Worm (Caenorhabditis elegans) whole organism, young adult: ENCODE data around the gene C04G6.13.

Source experiments
- B0035.1 ChIP-seq: sonication (generic microtip); optimal IDR thresholded peaks from 2 replicates; lab custom pipeline; 2016; ENCODE audit warnings: missing genetic modification characterization, mild to moderate bottlenecking, missing compliant biosample characterization, missing genotype, missing genetic modification reagents
- C06A6.2 ChIP-seq: fragments of 200-800 bp; sonication (Bioruptor generic); conservative IDR thresholded peaks from 2 replicates; pipeline ENCODE4 v1.3.6; 2022; ENCODE audit warnings: missing genetic modification characterization, missing compliant biosample characterization
- D2030.7 ChIP-seq: fragments of 200-800 bp; sonication (Bioruptor generic); IDR thresholded peaks from 2 replicates; pipeline ENCODE4 v1.3.6; 2022; ENCODE audit warnings: missing genetic modification reagents, missing genetic modification characterization, missing compliant biosample characterization
- F10E7.11 ChIP-seq: sonication (generic microtip); optimal IDR thresholded peaks from 2 replicates; lab custom pipeline; 2017; ENCODE audit warnings: mild to moderate bottlenecking, missing genetic modification characterization, moderate library complexity, missing compliant biosample characterization
- F23B12.7 ChIP-seq: sonication (generic microtip); optimal IDR thresholded peaks from 2 replicates; lab custom pipeline; 2017; ENCODE audit warnings: missing genetic modification characterization, mild to moderate bottlenecking, missing compliant biosample characterization, antibody characterized with exemption, moderate library complexity; ENCODE audit not compliant: insufficient read depth
- F52B5.7 ChIP-seq: sonication (generic microtip); optimal IDR thresholded peaks from 2 replicates; lab custom pipeline; 2016; ENCODE audit warnings: mild to moderate bottlenecking, missing genetic modification characterization, missing compliant biosample characterization
- F55B11.4 ChIP-seq: sonication (generic microtip); optimal IDR thresholded peaks from 2 replicates; lab custom pipeline; 2016; ENCODE audit warnings: missing compliant biosample characterization, missing genetic modification characterization, borderline replicate concordance; ENCODE audit not compliant: insufficient read depth
- F57A8.1 ChIP-seq: fragments of 200-800 bp; sonication (Bioruptor generic); optimal IDR thresholded peaks from 2 replicates; lab custom pipeline; 2018; ENCODE audit warnings: mild to moderate bottlenecking, missing genetic modification characterization, moderate library complexity, missing compliant biosample characterization
- K12H6.12 ChIP-seq: fragments of 200-800 bp; sonication (Bioruptor generic); optimal IDR thresholded peaks from 2 replicates; lab custom pipeline; 2018; ENCODE audit warnings: mild to moderate bottlenecking, missing genetic modification characterization, missing compliant biosample characterization
- Y53F4B.3 ChIP-seq: fragments of 200-800 bp; sonication (Bioruptor generic); IDR thresholded peaks from 2 replicates; pipeline ENCODE4 v1.3.6; 2022; ENCODE audit warnings: missing genetic modification reagents, missing genetic modification characterization, missing compliant biosample characterization
- Y56A3A.18 ChIP-seq: fragments of 200-800 bp; sonication (Bioruptor generic); IDR thresholded peaks from 2 replicates; pipeline ENCODE4 v1.3.6; 2022; ENCODE audit warnings: missing genetic modification reagents, missing genetic modification characterization, missing compliant biosample characterization
- Y79H2A.3 ChIP-seq: fragments of 200-800 bp; sonication (Bioruptor generic); conservative IDR thresholded peaks from 2 replicates; pipeline ENCODE4 v1.3.6; 2022; ENCODE audit warnings: missing genetic modification reagents, missing genetic modification characterization, missing compliant biosample characterization
- aptf-2 ChIP-seq: fragments of 200-800 bp; sonication (Bioruptor generic); conservative IDR thresholded peaks from 2 replicates; pipeline ENCODE4 v1.3.6; 2022; ENCODE audit warnings: missing genetic modification reagents, missing genetic modification characterization, missing compliant biosample characterization
- atf-7 ChIP-seq: sonication (generic microtip); optimal IDR thresholded peaks from 2 replicates; lab custom pipeline; 2017; ENCODE audit warnings: mild to moderate bottlenecking, missing genetic modification characterization, missing compliant biosample characterization
- bed-1 ChIP-seq: fragments of 200-800 bp; sonication (Bioruptor generic); IDR thresholded peaks from 2 replicates; pipeline ENCODE4 v1.3.6; 2022; ENCODE audit warnings: missing genetic modification reagents, missing genetic modification characterization, missing compliant biosample characterization
- bed-2 ChIP-seq: fragments of 200-800 bp; sonication (Bioruptor generic); IDR thresholded peaks from 2 replicates; pipeline ENCODE4 v1.3.6; 2022; ENCODE audit warnings: missing genetic modification reagents, missing genetic modification characterization, missing compliant biosample characterization
- ccch-3 ChIP-seq: fragments of 200-800 bp; sonication (Bioruptor generic); optimal IDR thresholded peaks from 2 replicates; lab custom pipeline; 2018; ENCODE audit warnings: mild to moderate bottlenecking, missing genetic modification characterization, missing compliant biosample characterization
- cebp-1 ChIP-seq, 2 experiments: fragments of 200-800 bp in 1 of 2; sonication (Bioruptor generic) in 1 of 2; sonication (generic microtip) in 1 of 2; IDR thresholded peaks in 1 of 2; optimal IDR thresholded peaks in 1 of 2; 2 replicates each; pipeline versions ENCODE4 v1.3.6 to Lab custom; 2017 to 2022; ENCODE audit warnings: missing compliant biosample characterization in 2 of 2, missing genetic modification characterization in 2 of 2, mild to moderate bottlenecking in 1 of 2, missing genetic modification reagents in 1 of 2, moderate library complexity in 1 of 2
- ceh-27 ChIP-seq: fragments of 200-800 bp; sonication (Bioruptor generic); optimal IDR thresholded peaks from 2 replicates; lab custom pipeline; 2018; ENCODE audit warnings: mild to moderate bottlenecking, missing genetic modification characterization, moderate library complexity, missing compliant biosample characterization
- ceh-91 ChIP-seq: fragments of 200-800 bp; sonication (Bioruptor generic); IDR thresholded peaks from 2 replicates; pipeline ENCODE4 v1.3.6; 2022; ENCODE audit warnings: missing genetic modification reagents, missing genetic modification characterization, missing compliant biosample characterization
- die-1 ChIP-seq: sonication (generic microtip); optimal IDR thresholded peaks from 2 replicates; lab custom pipeline; 2016; ENCODE audit warnings: missing genotype, mild to moderate bottlenecking, missing genetic modification characterization, missing compliant biosample characterization
- dpff-1 ChIP-seq: sonication (generic microtip); optimal IDR thresholded peaks from 2 replicates; lab custom pipeline; 2017; ENCODE audit warnings: mild to moderate bottlenecking, missing genetic modification characterization, missing compliant biosample characterization
- efl-1 ChIP-seq: fragments of 150-350 bp; optimal IDR thresholded peaks from 2 replicates; lab custom pipeline; 2014; ENCODE audit warnings: missing biosample characterization, missing genetic modification reagents, missing genetic modification characterization
- egrh-3 ChIP-seq: fragments of 200-800 bp; sonication (Bioruptor generic); IDR thresholded peaks from 2 replicates; pipeline ENCODE4 v1.3.6; 2022; ENCODE audit warnings: missing genetic modification reagents, missing genetic modification characterization, missing compliant biosample characterization
- gei-17 ChIP-seq: fragments of 200-800 bp; sonication (Bioruptor generic); optimal IDR thresholded peaks from 2 replicates; lab custom pipeline; 2018; ENCODE audit warnings: mild to moderate bottlenecking, missing genetic modification characterization, missing compliant biosample characterization
- him-1 ChIP-seq: sonication (generic microtip); optimal IDR thresholded peaks from 2 replicates; lab custom pipeline; 2016; ENCODE audit warnings: missing genotype, missing genetic modification reagents, missing genetic modification characterization, missing compliant biosample characterization
- hmg-20 ChIP-seq: fragments of 200-800 bp; sonication (Bioruptor generic); IDR thresholded peaks from 2 replicates; pipeline ENCODE4 v1.3.6; 2022; ENCODE audit warnings: missing genetic modification reagents, missing genetic modification characterization, missing compliant biosample characterization
- lag-1 ChIP-seq: fragments of 200-800 bp; sonication (Bioruptor generic); IDR thresholded peaks from 2 replicates; pipeline ENCODE4 v1.3.6; 2022; ENCODE audit warnings: missing genetic modification reagents, missing genetic modification characterization, missing compliant biosample characterization
- let-526 ChIP-seq: fragments of 200-800 bp; sonication (Bioruptor generic); IDR thresholded peaks from 2 replicates; pipeline ENCODE4 v1.3.6; 2022; ENCODE audit warnings: missing genetic modification reagents, missing genetic modification characterization, missing compliant biosample characterization
- lin-40 ChIP-seq: sonication (generic microtip); optimal IDR thresholded peaks from 2 replicates; lab custom pipeline; 2016; ENCODE audit warnings: missing genetic modification characterization, mild to moderate bottlenecking, missing compliant biosample characterization, missing genotype, missing genetic modification reagents
- lin-54 ChIP-seq: fragments of 200-800 bp; sonication (Bioruptor generic); optimal IDR thresholded peaks from 2 replicates; lab custom pipeline; 2018; ENCODE audit warnings: mild to moderate bottlenecking, missing genetic modification characterization, missing compliant biosample characterization
- lsl-1 ChIP-seq: fragments of 200-800 bp; sonication (Bioruptor generic); optimal IDR thresholded peaks from 2 replicates; lab custom pipeline; 2018; ENCODE audit warnings: mild to moderate bottlenecking, missing genetic modification characterization, moderate library complexity, missing compliant biosample characterization
- madf-10 ChIP-seq: sonication (generic microtip); optimal IDR thresholded peaks from 2 replicates; lab custom pipeline; 2016; ENCODE audit warnings: mild to moderate bottlenecking, missing genetic modification characterization, missing compliant biosample characterization
- madf-8 ChIP-seq: fragments of 200-800 bp; sonication (Bioruptor generic); conservative IDR thresholded peaks from 2 replicates; pipeline ENCODE4 v1.3.6; 2022; ENCODE audit warnings: missing genetic modification reagents, missing genetic modification characterization, missing compliant biosample characterization
- mxl-1 ChIP-seq: sonication (generic microtip); optimal IDR thresholded peaks from 2 replicates; lab custom pipeline; 2016; ENCODE audit warnings: missing genetic modification characterization, missing compliant biosample characterization
- nfya-2 ChIP-seq: fragments of 200-800 bp; sonication (Bioruptor generic); IDR thresholded peaks from 2 replicates; pipeline ENCODE4 v1.3.6; 2022; ENCODE audit warnings: missing genetic modification reagents, missing genetic modification characterization, missing compliant biosample characterization
- nhr-80 ChIP-seq: sonication (generic microtip); optimal IDR thresholded peaks from 2 replicates; lab custom pipeline; 2016; ENCODE audit warnings: missing genetic modification characterization, missing compliant biosample characterization
- nhr-90 ChIP-seq: sonication (generic microtip); optimal IDR thresholded peaks from 2 replicates; lab custom pipeline; 2016; ENCODE audit warnings: missing genotype, mild to moderate bottlenecking, missing genetic modification characterization, missing compliant biosample characterization
- pbrm-1 ChIP-seq: fragments of 200-800 bp; sonication (Bioruptor generic); IDR thresholded peaks from 2 replicates; pipeline ENCODE4 v1.3.6; 2022; ENCODE audit warnings: missing genetic modification reagents, missing genetic modification characterization, missing compliant biosample characterization
- rcor-1 ChIP-seq: fragments of 200-800 bp; sonication (Bioruptor generic); IDR thresholded peaks from 2 replicates; pipeline ENCODE4 v1.3.6; 2022; ENCODE audit warnings: missing genetic modification reagents, missing genetic modification characterization, missing compliant biosample characterization
- sdz-38 ChIP-seq: sonication (generic microtip); optimal IDR thresholded peaks from 2 replicates; lab custom pipeline; 2016; ENCODE audit warnings: missing genotype, missing genetic modification characterization, missing compliant biosample characterization
- snpc-1.1 ChIP-seq: sonication (generic microtip); optimal IDR thresholded peaks from 2 replicates; lab custom pipeline; 2017; ENCODE audit warnings: missing genetic modification characterization, mild to moderate bottlenecking, missing compliant biosample characterization, antibody characterized with exemption, moderate library complexity, missing genotype, missing genetic modification reagents; ENCODE audit not compliant: insufficient read depth
- snpc-1.3 ChIP-seq: sonication (generic microtip); optimal IDR thresholded peaks from 2 replicates; lab custom pipeline; 2017; ENCODE audit warnings: missing genetic modification characterization, mild to moderate bottlenecking, missing compliant biosample characterization, antibody characterized with exemption, moderate library complexity, missing genotype, missing genetic modification reagents; ENCODE audit not compliant: insufficient read depth
- tbp1 ChIP-seq: fragments of 200-800 bp; sonication (Bioruptor generic); optimal IDR thresholded peaks from 2 replicates; lab custom pipeline; 2018; ENCODE audit warnings: mild to moderate bottlenecking, missing genetic modification characterization, missing compliant biosample characterization
- zfh-2 ChIP-seq: fragments of 200-800 bp; sonication (Bioruptor generic); conservative IDR thresholded peaks from 2 replicates; pipeline ENCODE4 v1.3.6; 2022; ENCODE audit warnings: missing genetic modification reagents, missing genetic modification characterization, missing compliant biosample characterization
- zim-3 ChIP-seq: sonication (generic microtip); optimal IDR thresholded peaks from 2 replicates; lab custom pipeline; 2017; ENCODE audit warnings: mild to moderate bottlenecking, missing genetic modification characterization, moderate library complexity, missing compliant biosample characterization
- ztf-22 ChIP-seq: fragments of 200-800 bp; sonication (Bioruptor generic); optimal IDR thresholded peaks from 2 replicates; lab custom pipeline; 2018; ENCODE audit warnings: mild to moderate bottlenecking, missing genetic modification characterization, moderate library complexity, missing compliant biosample characterization

The C04G6.13 gene

ce11 chrII:5091640-5092243, 2.3 kb upstream of the C04G6.13 start, which contains the start of gene pld-1:
Gene pld-1, minus strand, starts transcription at chrII:5091690.
- peak; percentile 89 for TF ChIP-seq ceh-91 (GFP tag; lab: Robert Waterston, UW)
- no peak for TF ChIP-seq let-526
- no peak for TF ChIP-seq ccch-3 (GFP tag; lab: Kevin White, UChicago)
- no peak for TF ChIP-seq mxl-1 (tag; lab: Kevin White, UChicago)
- no peak for TF ChIP-seq F57A8.1 (GFP tag; lab: Kevin White, UChicago)
- TF ChIP-seq F10E7.11 (tag; lab: Kevin White, UChicago) = no peak
- no peak for TF ChIP-seq egrh-3
- TF ChIP-seq him-1 (tag; lab: Kevin White, UChicago) = no peak
- no peak for TF ChIP-seq cebp-1 (GFP tag; IDR thresholded peaks at IDR 0.05; lab: Robert Waterston, UW)
- TF ChIP-seq cebp-1 (tag; optimal IDR thresholded peaks at IDR 0.05; lab: Kevin White, UChicago) = no peak
- TF ChIP-seq tbp1 (GFP tag; lab: Kevin White, UChicago) = peak; percentile 25
- peak; percentile 60 for TF ChIP-seq D2030.7
- no peak for TF ChIP-seq ztf-22 (GFP tag; lab: Kevin White, UChicago)
- TF ChIP-seq snpc-1.1 (tag; lab: Kevin White, UChicago) = peak; percentile 43
- no peak for TF ChIP-seq K12H6.12 (tag; lab: Kevin White, UChicago)
- TF ChIP-seq lag-1 = no peak
- TF ChIP-seq lsl-1 (GFP tag; lab: Kevin White, UChicago) = peak; percentile 97
- TF ChIP-seq sdz-38 (tag; lab: Kevin White, UChicago) = no peak
- no peak for TF ChIP-seq F52B5.7 (tag; lab: Kevin White, UChicago)
- TF ChIP-seq snpc-1.3 = peak; percentile 43
- TF ChIP-seq efl-1 (GFP tag; lab: Kevin White, UChicago) = peak; percentile 80
- no peak for TF ChIP-seq nhr-80
- no peak for TF ChIP-seq nhr-90 (tag; lab: Kevin White, UChicago)
- no peak for TF ChIP-seq gei-17 (GFP tag; lab: Kevin White, UChicago)
- no peak for TF ChIP-seq C06A6.2 (GFP tag; lab: Robert Waterston, UW)
- no peak for TF ChIP-seq zfh-2 (GFP tag; lab: Robert Waterston, UW)
- no peak for TF ChIP-seq dpff-1 (tag; lab: Kevin White, UChicago)
- TF ChIP-seq madf-10 (tag; lab: Kevin White, UChicago) = no peak
- no peak for TF ChIP-seq rcor-1
- TF ChIP-seq aptf-2 (GFP tag; lab: Robert Waterston, UW) = no peak
- TF ChIP-seq atf-7 (tag; lab: Kevin White, UChicago) = no peak
- no peak for TF ChIP-seq lin-40 (tag; lab: Kevin White, UChicago)
- no peak for TF ChIP-seq F23B12.7 (tag; lab: Kevin White, UChicago)
- no peak for TF ChIP-seq zim-3 (tag; lab: Kevin White, UChicago)
- TF ChIP-seq B0035.1 (tag; lab: Kevin White, UChicago) = no peak
- no peak for TF ChIP-seq hmg-20
- TF ChIP-seq nfya-2 (GFP tag; lab: Robert Waterston, UW) = no peak
- no peak for TF ChIP-seq Y79H2A.3 (GFP tag; lab: Robert Waterston, UW)
- no peak for TF ChIP-seq Y56A3A.18 (GFP tag; lab: Robert Waterston, UW)
- TF ChIP-seq bed-2 (GFP tag; lab: Robert Waterston, UW) = no peak
- no peak for TF ChIP-seq pbrm-1 (GFP tag; lab: Robert Waterston, UW)
- TF ChIP-seq bed-1 (GFP tag; lab: Robert Waterston, UW) = no peak
- no peak for TF ChIP-seq F55B11.4
- peak; percentile 36 for TF ChIP-seq lin-54
- TF ChIP-seq madf-8 (GFP tag; lab: Robert Waterston, UW) = peak; percentile 86
- TF ChIP-seq ceh-27 (GFP tag; lab: Kevin White, UChicago) = no peak
- TF ChIP-seq die-1 = no peak
- no peak for TF ChIP-seq Y53F4B.3 (GFP tag; lab: Robert Waterston, UW)
